Fruit fly (Drosophila melanogaster) whole organism, embryonic: Measurements from ENCODE around the gene CG16852.

Experiments
- Atf6 ChIP-seq: fragments of 200-800 bp; sonication (Bioruptor generic); IDR thresholded peaks from 2 replicates; pipeline ENCODE4 v1.3.6; 2022; ENCODE audit warnings: missing biosample characterization, missing genetic modification characterization
- BEAF-32 ChIP-seq: fragments of 200-800 bp; sonication (Bioruptor generic); optimal IDR thresholded peaks from 3 replicates; lab custom pipeline; 2017; ENCODE audit warnings: missing biosample characterization, missing genetic modification characterization, mild to moderate bottlenecking, moderate library complexity, missing genetic modification reagents
- Bgb ChIP-seq: fragments of 200-800 bp; sonication (Bioruptor generic); IDR thresholded peaks from 2 replicates; pipeline ENCODE4 v1.3.6; 2022; ENCODE audit warnings: missing biosample characterization, missing genetic modification characterization; ENCODE audit not compliant: partially characterized antibody
- CG11695 ChIP-seq: fragments of 200-800 bp; sonication (Bioruptor generic); IDR thresholded peaks from 3 replicates; pipeline ENCODE4 v1.3.6; 2022; ENCODE audit warnings: missing biosample characterization, missing genetic modification characterization
- CG11696 ChIP-seq: fragments of 200-800 bp; sonication (Bioruptor generic); IDR thresholded peaks from 2 replicates; pipeline ENCODE4 v1.3.6; 2022; ENCODE audit warnings: missing biosample characterization, missing genetic modification characterization
- CG1602 ChIP-seq: fragments of 200-800 bp; sonication (Bioruptor generic); optimal IDR thresholded peaks from 3 replicates; lab custom pipeline; 2016; ENCODE audit warnings: missing biosample characterization, missing genetic modification characterization
- CG17829 ChIP-seq: fragments of 200-800 bp; optimal IDR thresholded peaks from 2 replicates; lab custom pipeline; 2019; ENCODE audit warnings: missing biosample characterization, mild to moderate bottlenecking, missing genetic modification characterization, moderate library complexity
- CG1792 ChIP-seq: fragments of 200-800 bp; sonication (Bioruptor generic); optimal IDR thresholded peaks from 2 replicates; lab custom pipeline; 2016; ENCODE audit warnings: missing biosample characterization, missing genetic modification characterization
- CG1832 ChIP-seq: fragments of 200-800 bp; sonication (Bioruptor generic); optimal IDR thresholded peaks from 2 replicates; lab custom pipeline; 2017; ENCODE audit warnings: missing biosample characterization, mild to moderate bottlenecking, missing genetic modification characterization, inconsistent platforms
- CG18764 ChIP-seq: fragments of 200-800 bp; sonication (Bioruptor generic); optimal IDR thresholded peaks from 3 replicates; lab custom pipeline; 2016; ENCODE audit warnings: missing biosample characterization, missing genetic modification characterization
- CG30403 ChIP-seq: fragments of 200-800 bp; sonication (Bioruptor generic); optimal IDR thresholded peaks from 3 replicates; lab custom pipeline; 2016; ENCODE audit warnings: missing biosample characterization, missing genetic modification characterization
- CG34224 ChIP-seq: fragments of 200-800 bp; sonication (Bioruptor generic); IDR thresholded peaks from 3 replicates; pipeline ENCODE4 v1.3.6; 2022; ENCODE audit warnings: missing biosample characterization, missing genetic modification characterization; ENCODE audit not compliant: partially characterized antibody
- CG34422 ChIP-seq: fragments of 200-800 bp; sonication (Bioruptor generic); IDR thresholded peaks from 3 replicates; pipeline ENCODE4 v1.3.6; 2022; ENCODE audit warnings: missing biosample characterization, missing genetic modification characterization
- CG3995 ChIP-seq: fragments of 200-800 bp; sonication (Bioruptor generic); optimal IDR thresholded peaks from 3 replicates; lab custom pipeline; 2016; ENCODE audit warnings: missing biosample characterization, missing genetic modification characterization
- CG42726 ChIP-seq: fragments of 200-800 bp; sonication (Bioruptor generic); IDR thresholded peaks from 2 replicates; pipeline ENCODE4 v1.3.6; 2022; ENCODE audit warnings: missing biosample characterization, missing genetic modification characterization; ENCODE audit not compliant: partially characterized antibody
- CG4820 ChIP-seq: fragments of 200-800 bp; sonication (Bioruptor generic); optimal IDR thresholded peaks from 3 replicates; lab custom pipeline; 2016; ENCODE audit warnings: missing biosample characterization, missing genetic modification characterization
- CG5953 ChIP-seq: fragments of 200-800 bp; sonication (Bioruptor generic); IDR thresholded peaks from 2 replicates; pipeline ENCODE4 v1.3.6; 2022; ENCODE audit warnings: missing biosample characterization, missing genetic modification characterization
- CG6689 ChIP-seq: fragments of 200-800 bp; sonication (Bioruptor generic); IDR thresholded peaks from 2 replicates; pipeline ENCODE4 v1.3.6; 2022; ENCODE audit warnings: missing biosample characterization, missing genetic modification characterization
- CG9437 ChIP-seq: fragments of 200-800 bp; sonication (Bioruptor generic); optimal IDR thresholded peaks from 2 replicates; lab custom pipeline; 2018; ENCODE audit warnings: missing biosample characterization, mild to moderate bottlenecking, missing genetic modification characterization
- CG9609 ChIP-seq: fragments of 200-800 bp; sonication (Bioruptor generic); optimal IDR thresholded peaks from 3 replicates; lab custom pipeline; 2016; ENCODE audit warnings: missing biosample characterization, missing genetic modification characterization
- CHES-1-like ChIP-seq: fragments of 200-800 bp; sonication (Bioruptor generic); optimal IDR thresholded peaks from 2 replicates; lab custom pipeline; 2016; ENCODE audit warnings: missing biosample characterization, missing genetic modification characterization
- D19B ChIP-seq: fragments of 200-800 bp; sonication (Bioruptor generic); optimal IDR thresholded peaks from 2 replicates; lab custom pipeline; 2017; ENCODE audit warnings: missing biosample characterization, mild to moderate bottlenecking, missing genetic modification characterization
- Dip2 ChIP-seq: fragments of 200-800 bp; sonication (Bioruptor generic); IDR thresholded peaks from 2 replicates; pipeline ENCODE4 v1.3.6; 2022; ENCODE audit warnings: missing biosample characterization, missing genetic modification characterization
- Dip3 ChIP-seq: fragments of 200-800 bp; sonication (Bioruptor generic); optimal IDR thresholded peaks from 3 replicates; lab custom pipeline; 2016; ENCODE audit warnings: missing biosample characterization, missing genetic modification characterization
- Fer3 ChIP-seq: fragments of 200-800 bp; sonication (Bioruptor generic); optimal IDR thresholded peaks from 2 replicates; lab custom pipeline; 2018; ENCODE audit warnings: missing biosample characterization, mild to moderate bottlenecking, missing genetic modification characterization, moderate library complexity
- Hr78 ChIP-seq, 2 experiments: fragments of 200-800 bp in 1 of 2; fragments of >200 bp in 1 of 2; sonication (Bioruptor generic) in 1 of 2; optimal IDR thresholded peaks; 2 replicates each; lab custom pipeline; 2017 to 2019; ENCODE audit warnings: missing biosample characterization in 2 of 2, missing genetic modification characterization in 2 of 2, mild to moderate bottlenecking in 1 of 2, moderate library complexity in 1 of 2
- Kr ChIP-seq: fragments of 200-800 bp; sonication (Bioruptor generic); optimal IDR thresholded peaks from 2 replicates; lab custom pipeline; 2017; ENCODE audit warnings: missing biosample characterization, mild to moderate bottlenecking, missing genetic modification characterization
- Max ChIP-seq: fragments of 200-800 bp; sonication (Bioruptor generic); optimal IDR thresholded peaks from 2 replicates; lab custom pipeline; 2016; ENCODE audit warnings: missing biosample characterization, mild to moderate bottlenecking, missing genetic modification characterization
- Nf-YA ChIP-seq: fragments of 200-800 bp; sonication (Bioruptor generic); IDR thresholded peaks from 2 replicates; pipeline ENCODE4 v1.3.6; 2022; ENCODE audit warnings: missing biosample characterization, missing genetic modification characterization
- Vsx1 ChIP-seq: fragments of 200-800 bp; sonication (Bioruptor generic); optimal IDR thresholded peaks from 2 replicates; lab custom pipeline; 2017; ENCODE audit warnings: missing biosample characterization, mild to moderate bottlenecking, missing genetic modification characterization, missing genetic modification reagents
- abd-A ChIP-seq: fragments of 200-800 bp; sonication (Bioruptor generic); optimal IDR thresholded peaks from 3 replicates; lab custom pipeline; 2019; ENCODE audit warnings: missing biosample characterization, mild to moderate bottlenecking, missing genetic modification characterization, moderate library complexity
- ac ChIP-seq: fragments of 200-800 bp; sonication (Bioruptor generic); optimal IDR thresholded peaks from 3 replicates; lab custom pipeline; 2017; ENCODE audit warnings: missing biosample characterization, mild to moderate bottlenecking, missing genetic modification characterization
- ase ChIP-seq: fragments of 200-800 bp; sonication (Bioruptor generic); IDR thresholded peaks from 3 replicates; pipeline ENCODE4 v1.3.6; 2022; ENCODE audit warnings: missing biosample characterization, missing genetic modification characterization
- bab2 ChIP-seq: fragments of 200-800 bp; sonication (Bioruptor generic); optimal IDR thresholded peaks from 2 replicates; lab custom pipeline; 2016; ENCODE audit warnings: missing biosample characterization, missing genetic modification characterization
- br ChIP-seq: fragments of >200 bp; optimal IDR thresholded peaks from 2 replicates; lab custom pipeline; 2017
- ewg ChIP-seq: fragments of 200-800 bp; sonication (Bioruptor generic); optimal IDR thresholded peaks from 3 replicates; lab custom pipeline; 2017; ENCODE audit warnings: mild to moderate bottlenecking, missing biosample characterization, missing genetic modification reagents, missing genetic modification characterization
- fd3F ChIP-seq: fragments of 200-800 bp; sonication (Bioruptor generic); optimal IDR thresholded peaks from 2 replicates; lab custom pipeline; 2018; ENCODE audit warnings: missing biosample characterization, mild to moderate bottlenecking, missing genetic modification characterization, moderate library complexity
- fu2 ChIP-seq: fragments of 200-800 bp; sonication (Bioruptor generic); optimal IDR thresholded peaks from 2 replicates; lab custom pipeline; 2016; ENCODE audit warnings: missing biosample characterization, missing genetic modification characterization
- ken ChIP-seq: fragments of 200-800 bp; sonication (Bioruptor generic); IDR thresholded peaks from 3 replicates; pipeline ENCODE4 v1.3.6; 2022; ENCODE audit warnings: missing biosample characterization, missing genetic modification characterization
- maf-S ChIP-seq: fragments of 200-800 bp; sonication (Bioruptor generic); optimal IDR thresholded peaks from 2 replicates; lab custom pipeline; 2016; ENCODE audit warnings: missing biosample characterization, missing genetic modification characterization
- pho ChIP-seq: fragments of 200-800 bp; sonication (Bioruptor generic); optimal IDR thresholded peaks from 2 replicates; lab custom pipeline; 2016; ENCODE audit warnings: missing biosample characterization, missing genetic modification characterization
- salm ChIP-seq: fragments of 200-800 bp; sonication (Bioruptor generic); optimal IDR thresholded peaks from 2 replicates; lab custom pipeline; 2018; ENCODE audit warnings: missing biosample characterization, mild to moderate bottlenecking, missing genetic modification characterization
- scrt ChIP-seq: fragments of 200-800 bp; sonication (Bioruptor generic); optimal IDR thresholded peaks from 2 replicates; lab custom pipeline; 2018; ENCODE audit warnings: missing biosample characterization, mild to moderate bottlenecking, missing genetic modification characterization, moderate library complexity
- sd ChIP-seq: fragments of 200-800 bp; sonication (Bioruptor generic); optimal IDR thresholded peaks from 3 replicates; lab custom pipeline; 2018; ENCODE audit warnings: missing biosample characterization, mild to moderate bottlenecking, missing genetic modification characterization, moderate library complexity
- sima ChIP-seq: fragments of 200-800 bp; sonication (Bioruptor generic); optimal IDR thresholded peaks from 2 replicates; lab custom pipeline; 2016; ENCODE audit warnings: missing biosample characterization, missing genetic modification characterization
- so ChIP-seq: fragments of 200-800 bp; sonication (Bioruptor generic); IDR thresholded peaks from 3 replicates; pipeline ENCODE4 v1.3.6; 2022; ENCODE audit warnings: missing biosample characterization, missing genetic modification characterization
- tap ChIP-seq: fragments of 200-800 bp; optimal IDR thresholded peaks from 3 replicates; lab custom pipeline; 2019; ENCODE audit warnings: missing biosample characterization, mild to moderate bottlenecking, missing genetic modification characterization, moderate library complexity
- tgo ChIP-seq: fragments of 200-800 bp; sonication (Bioruptor generic); IDR thresholded peaks from 3 replicates; pipeline ENCODE4 v1.3.6; 2022; ENCODE audit warnings: missing biosample characterization, missing genetic modification characterization
- tio ChIP-seq: fragments of 200-800 bp; sonication (Bioruptor generic); optimal IDR thresholded peaks from 2 replicates; lab custom pipeline; 2017; ENCODE audit warnings: missing biosample characterization, missing genetic modification characterization, inconsistent platforms
- wdn ChIP-seq: fragments of 200-800 bp; sonication (Bioruptor generic); IDR thresholded peaks from 2 replicates; pipeline ENCODE4 v1.3.6; 2022; ENCODE audit warnings: missing biosample characterization, missing genetic modification characterization
- yki ChIP-seq: fragments of >200 bp; optimal IDR thresholded peaks from 3 replicates; lab custom pipeline; 2018

CG16852 gene

DNA sequence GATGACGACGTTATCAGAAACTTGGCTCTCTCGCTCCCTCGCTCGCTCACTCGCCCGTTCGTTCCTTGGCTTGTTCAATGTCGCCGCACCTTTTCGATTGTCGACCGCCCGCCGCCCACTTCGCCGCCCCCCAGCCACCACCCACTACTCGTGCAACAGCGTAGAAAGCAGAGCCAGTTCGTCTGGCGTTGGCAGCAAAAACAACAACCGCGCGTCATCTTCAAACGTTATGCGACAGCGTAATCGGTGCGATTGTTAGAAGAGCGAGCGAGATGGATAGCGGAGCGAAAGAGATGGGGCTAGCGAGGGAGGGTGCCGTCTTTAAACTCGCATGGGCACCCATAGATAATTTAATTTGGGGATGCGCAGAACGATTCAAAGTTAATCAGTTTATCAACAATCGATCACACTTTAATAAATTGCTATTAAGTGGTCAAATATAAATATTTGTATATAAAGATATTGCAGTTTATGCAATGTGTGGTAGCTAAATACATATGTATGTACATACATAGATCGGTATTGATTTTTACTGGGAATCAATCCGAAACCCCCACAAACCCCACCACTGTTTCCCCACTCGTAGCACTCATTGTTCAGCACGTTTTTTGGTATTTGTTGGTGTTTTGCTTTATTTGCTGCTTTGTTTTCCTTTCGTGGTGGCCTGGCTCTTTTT is 26.2 kb upstream of the CG16852 start (continued):
- peak in 1 of 2 experiments; percentile 18 for TF ChIP-seq Hr78 (GFP tag; optimal IDR thresholded peaks at IDR 0.05; lab: Kevin White, UChicago)
- TF ChIP-seq ken: peak; percentile 37; the same call in 1 of the 3 replicates
- no peak for TF ChIP-seq CG42726 (GFP tag; lab: Robert Waterston, UW)
- peak; percentile 23 for TF ChIP-seq Dip3 (GFP tag; lab: Kevin White, UChicago)
- TF ChIP-seq CG1792 (GFP tag; lab: Kevin White, UChicago): no peak
- TF ChIP-seq CG5953 (GFP tag; lab: Robert Waterston, UW): no peak
- TF ChIP-seq tap (tag; lab: Kevin White, UChicago): peak; percentile 18
- no peak for TF ChIP-seq CG18764 (GFP tag; lab: Kevin White, UChicago)
- TF ChIP-seq CG1602 (GFP tag; lab: Kevin White, UChicago): no peak
- TF ChIP-seq CG11696 (GFP tag; lab: Robert Waterston, UW): no peak
- no peak for TF ChIP-seq so
- TF ChIP-seq Nf-YA (GFP tag; lab: Robert Waterston, UW): no peak
- 0 out of 3 replicates have a peak, but pooled peaks have one; percentile 15 for TF ChIP-seq CG34224 (GFP tag; lab: Robert Waterston, UW)
- TF ChIP-seq CG1832: peak; percentile 84
- TF ChIP-seq CG4820 (GFP tag; lab: Kevin White, UChicago): no peak
- no peak for TF ChIP-seq Dip2 (GFP tag; lab: Robert Waterston, UW)
- TF ChIP-seq fu2: no peak
- peak; percentile 59 for TF ChIP-seq fd3F (GFP tag; lab: Kevin White, UChicago)
- no peak for TF ChIP-seq CG3995 (GFP tag; lab: Kevin White, UChicago)
- TF ChIP-seq salm (tag; lab: Kevin White, UChicago): peak; percentile 51
- TF ChIP-seq tgo (GFP tag; lab: Robert Waterston, UW): peak; percentile 70
- no peak for TF ChIP-seq maf-S (GFP tag; lab: Kevin White, UChicago)
- peak; percentile 73 for TF ChIP-seq CG30403
- no peak for TF ChIP-seq sima (GFP tag; lab: Kevin White, UChicago)
- peak; percentile 22; the same call in 2 of the 3 replicates for TF ChIP-seq ase (GFP tag; lab: Robert Waterston, UW)
- TF ChIP-seq Atf6 (GFP tag; lab: Robert Waterston, UW): peak; percentile 53; the same call in 1 of the 2 replicates
- no peak; the same call in 1 of the 2 replicates for TF ChIP-seq CG6689 (GFP tag; lab: Robert Waterston, UW)
- TF ChIP-seq ac (GFP tag; lab: Kevin White, UChicago): no peak
- peak; percentile 56 for TF ChIP-seq ewg
- TF ChIP-seq bab2 (GFP tag; lab: Kevin White, UChicago): no peak
- TF ChIP-seq BEAF-32 (GFP tag; lab: Kevin White, UChicago): no peak
- TF ChIP-seq CG17829 (tag; lab: Kevin White, UChicago): peak; percentile 22
- peak; percentile 56; the same call in 1 of the 3 replicates for TF ChIP-seq CG11695
- no peak for TF ChIP-seq yki (lab: Kevin White, UChicago)
- TF ChIP-seq sd (tag; lab: Kevin White, UChicago): peak; percentile 65
- peak; percentile 32 for TF ChIP-seq pho (GFP tag; lab: Kevin White, UChicago)
- no peak for TF ChIP-seq Max (GFP tag; lab: Kevin White, UChicago)
- peak; percentile 45 for TF ChIP-seq wdn
- TF ChIP-seq CHES-1-like (GFP tag; lab: Kevin White, UChicago): no peak
- TF ChIP-seq Vsx1 (GFP tag; lab: Kevin White, UChicago): peak; percentile 13
- TF ChIP-seq CG9437: peak; percentile 57
- TF ChIP-seq CG9609: no peak
- TF ChIP-seq Bgb: no peak
- TF ChIP-seq tio (GFP tag; lab: Kevin White, UChicago): peak; percentile 52
- no peak for TF ChIP-seq scrt (GFP tag; lab: Kevin White, UChicago)
- TF ChIP-seq Kr (GFP tag; lab: Kevin White, UChicago): no peak
- peak; percentile 50 for TF ChIP-seq D19B (GFP tag; lab: Kevin White, UChicago)
- TF ChIP-seq Fer3 (tag; lab: Kevin White, UChicago): peak; percentile 61
- peak; percentile 23; the same call in 2 of the 3 replicates for TF ChIP-seq CG34422 (GFP tag; lab: Robert Waterston, UW)
- no peak for TF ChIP-seq br (lab: Kevin White, UChicago)
- TF ChIP-seq abd-A (tag; lab: Kevin White, UChicago): peak; percentile 63
